Fruit fly (Drosophila melanogaster) whole organism, embryonic: ENCODE data around the gene numb.

Experiments
- Abd-B ChIP-seq: fragments of 200-800 bp; sonication (Bioruptor generic); optimal IDR thresholded peaks from 2 replicates; lab custom pipeline; 2018; ENCODE audit warnings: missing biosample characterization, mild to moderate bottlenecking, missing genetic modification characterization, moderate library complexity
- CG10431 ChIP-seq: fragments of 200-800 bp; sonication (Bioruptor generic); optimal IDR thresholded peaks from 3 replicates; lab custom pipeline; 2018; ENCODE audit warnings: missing biosample characterization, mild to moderate bottlenecking, missing genetic modification characterization
- CG12219 ChIP-seq: fragments of 200-800 bp; sonication (Bioruptor generic); optimal IDR thresholded peaks from 3 replicates; lab custom pipeline; 2018; ENCODE audit warnings: missing biosample characterization, mild to moderate bottlenecking, missing genetic modification characterization
- CG14050 ChIP-seq: fragments of 200-800 bp; sonication (Bioruptor generic); IDR thresholded peaks from 3 replicates; pipeline ENCODE4 v1.3.6; 2022; ENCODE audit warnings: missing biosample characterization, missing genetic modification characterization
- CG2120 ChIP-seq: fragments of 200-800 bp; sonication (Bioruptor generic); optimal IDR thresholded peaks from 3 replicates; lab custom pipeline; 2016; ENCODE audit warnings: missing biosample characterization, missing genetic modification characterization
- CG2129 ChIP-seq: fragments of 200-800 bp; sonication (Bioruptor generic); IDR thresholded peaks from 2 replicates; pipeline ENCODE4 v1.3.6; 2022; ENCODE audit warnings: missing biosample characterization, missing genetic modification characterization; ENCODE audit not compliant: partially characterized antibody
- CG3281 ChIP-seq: fragments of 200-800 bp; sonication (Bioruptor generic); optimal IDR thresholded peaks from 3 replicates; lab custom pipeline; 2017; ENCODE audit warnings: missing biosample characterization, mild to moderate bottlenecking, missing genetic modification characterization
- CG6272 ChIP-seq: fragments of 200-800 bp; sonication (Bioruptor generic); IDR thresholded peaks from 2 replicates; pipeline ENCODE4 v1.3.6; 2022; ENCODE audit warnings: missing biosample characterization, missing genetic modification characterization
- CG6791 ChIP-seq: fragments of 200-800 bp; sonication (Bioruptor generic); IDR thresholded peaks from 3 replicates; pipeline ENCODE4 v1.3.6; 2022; ENCODE audit warnings: missing biosample characterization, missing genetic modification characterization; ENCODE audit not compliant: partially characterized antibody
- Dref ChIP-seq: fragments of 200-800 bp; sonication (Bioruptor generic); IDR thresholded peaks from 2 replicates; pipeline ENCODE4 v1.3.6; 2022; ENCODE audit warnings: missing biosample characterization, missing genetic modification characterization
- Sry-β ChIP-seq: fragments of 200-800 bp; sonication (Bioruptor generic); optimal IDR thresholded peaks from 2 replicates; lab custom pipeline; 2018; ENCODE audit warnings: missing biosample characterization, mild to moderate bottlenecking, missing genetic modification characterization, moderate library complexity
- hb ChIP-seq: fragments of 200-800 bp; sonication (Bioruptor generic); IDR thresholded peaks from 3 replicates; pipeline ENCODE4 v1.3.6; 2022; ENCODE audit warnings: missing biosample characterization, missing genetic modification characterization; ENCODE audit not compliant: partially characterized antibody

dm6 chr2L:9457456-9457855 lies 20.2 kb downstream of the numb start:
- TF ChIP-seq CG6272: no peak
- TF ChIP-seq CG2129 (GFP tag; lab: Robert Waterston, UW): no peak
- no peak for TF ChIP-seq CG6791 (GFP tag; lab: Robert Waterston, UW)
- TF ChIP-seq CG12219 (GFP tag; lab: Kevin White, UChicago): no peak
- TF ChIP-seq Sry-β (GFP tag; lab: Kevin White, UChicago): no peak
- no peak for TF ChIP-seq hb (GFP tag; lab: Robert Waterston, UW)
- no peak for TF ChIP-seq Abd-B
- no peak for TF ChIP-seq CG3281
- no peak for TF ChIP-seq CG10431
- TF ChIP-seq Dref: no peak
- no peak for TF ChIP-seq CG2120 (GFP tag; lab: Kevin White, UChicago)
- TF ChIP-seq CG14050 (GFP tag; lab: Robert Waterston, UW): no peak
